Fruit fly (Drosophila melanogaster): ENCODE results near the gene CG44774.

- TF ChIP-seq Dll (optimal IDR thresholded peaks at IDR 0.05) = no peak
- TF ChIP-seq psq (optimal IDR thresholded peaks at IDR 0.05) = no peak
- no peak for TF ChIP-seq pan (optimal IDR thresholded peaks at IDR 0.05)
Observed at dm6 chrX:4896892-4897291, 41.0 kb downstream of the CG44774 start.
